Worm (Caenorhabditis elegans) whole organism, L4/young adult: Measurements from ENCODE around the gene pigs-1.

Source experiments
- dao-5 ChIP-seq: sonication (generic microtip); optimal IDR thresholded peaks from 2 replicates; lab custom pipeline; 2016; ENCODE audit warnings: missing genotype, missing genetic modification characterization, moderate library complexity, missing compliant biosample characterization
- him-1 ChIP-seq: sonication (generic microtip); optimal IDR thresholded peaks from 2 replicates; lab custom pipeline; 2016; ENCODE audit warnings: missing genotype, missing genetic modification reagents, missing genetic modification characterization, missing compliant biosample characterization

ce11 chrIV:10164086-10164485, 15.2 kb upstream of the pigs-1 start:
- TF ChIP-seq dao-5, result no peak
- TF ChIP-seq him-1 (tag; lab: Kevin White, UChicago), result no peak
